Fruit fly (Drosophila melanogaster) whole organism, embryonic: ENCODE data around the gene CG10348.

Source experiments
- Abd-B ChIP-seq: fragments of 200-800 bp; sonication (Bioruptor generic); optimal IDR thresholded peaks from 2 replicates; lab custom pipeline; 2018; ENCODE audit warnings: missing biosample characterization, mild to moderate bottlenecking, missing genetic modification characterization, moderate library complexity
- Awh ChIP-seq: fragments of 200-800 bp; sonication (Bioruptor generic); IDR thresholded peaks from 2 replicates; pipeline ENCODE4, ENCODE4 v1.3.6; 2022; ENCODE audit warnings: missing biosample characterization, missing genetic modification characterization
- Bgb ChIP-seq: fragments of 200-800 bp; sonication (Bioruptor generic); IDR thresholded peaks from 2 replicates; pipeline ENCODE4 v1.3.6; 2022; ENCODE audit warnings: missing biosample characterization, missing genetic modification characterization; ENCODE audit not compliant: partially characterized antibody
- CG11560 ChIP-seq: fragments of 200-800 bp; sonication (Bioruptor generic); IDR thresholded peaks from 3 replicates; pipeline ENCODE4 v1.3.6; 2022; ENCODE audit warnings: missing biosample characterization, missing genetic modification characterization
- CG14441 ChIP-seq: fragments of 200-800 bp; sonication (Bioruptor generic); IDR thresholded peaks from 2 replicates; pipeline ENCODE4 v1.3.6; 2022; ENCODE audit warnings: missing biosample characterization, missing genetic modification characterization
- CG17385 ChIP-seq: fragments of 200-800 bp; sonication (Bioruptor generic); optimal IDR thresholded peaks from 3 replicates; lab custom pipeline; 2018; ENCODE audit warnings: missing biosample characterization, mild to moderate bottlenecking, missing genetic modification characterization
- CG17802 ChIP-seq: fragments of 200-800 bp; sonication (Bioruptor generic); optimal IDR thresholded peaks from 2 replicates; lab custom pipeline; 2018; ENCODE audit warnings: missing biosample characterization, mild to moderate bottlenecking, missing genetic modification characterization, moderate library complexity
- CG2199 ChIP-seq: fragments of 200-800 bp; sonication (Bioruptor generic); IDR thresholded peaks from 3 replicates; pipeline ENCODE4 v1.3.6; 2022; ENCODE audit warnings: missing biosample characterization, missing genetic modification characterization
- CG3847 ChIP-seq: fragments of 200-800 bp; sonication (Bioruptor generic); IDR thresholded peaks from 2 replicates; pipeline ENCODE4 v1.3.6; 2022; ENCODE audit warnings: missing biosample characterization, missing genetic modification characterization
- CG42726 ChIP-seq: fragments of 200-800 bp; sonication (Bioruptor generic); IDR thresholded peaks from 2 replicates; pipeline ENCODE4 v1.3.6; 2022; ENCODE audit warnings: missing biosample characterization, missing genetic modification characterization; ENCODE audit not compliant: partially characterized antibody
- CG6791 ChIP-seq: fragments of 200-800 bp; sonication (Bioruptor generic); IDR thresholded peaks from 3 replicates; pipeline ENCODE4 v1.3.6; 2022; ENCODE audit warnings: missing biosample characterization, missing genetic modification characterization; ENCODE audit not compliant: partially characterized antibody
- CG7839 ChIP-seq: fragments of 200-800 bp; sonication (Bioruptor generic); optimal IDR thresholded peaks from 3 replicates; lab custom pipeline; 2018; ENCODE audit warnings: missing biosample characterization, mild to moderate bottlenecking, missing genetic modification characterization, moderate library complexity
- CG7987 ChIP-seq: fragments of 200-800 bp; sonication (Bioruptor generic); optimal IDR thresholded peaks from 2 replicates; lab custom pipeline; 2018; ENCODE audit warnings: missing biosample characterization, mild to moderate bottlenecking, missing genetic modification characterization, moderate library complexity
- CG8388 ChIP-seq: fragments of 200-800 bp; sonication (Bioruptor generic); optimal IDR thresholded peaks from 2 replicates; lab custom pipeline; 2019; ENCODE audit warnings: missing biosample characterization, mild to moderate bottlenecking, missing genetic modification characterization, moderate library complexity
- CG9817 ChIP-seq: fragments of 200-800 bp; sonication (Bioruptor generic); optimal IDR thresholded peaks from 2 replicates; lab custom pipeline; 2018; ENCODE audit warnings: missing biosample characterization, mild to moderate bottlenecking, missing genetic modification characterization, moderate library complexity
- CTCF ChIP-seq: fragments of 200-800 bp; sonication (Bioruptor generic); optimal IDR thresholded peaks from 2 replicates; lab custom pipeline; 2017; ENCODE audit warnings: missing biosample characterization, mild to moderate bottlenecking, missing genetic modification characterization, moderate library complexity
- Dek ChIP-seq: fragments of 200-800 bp; sonication (Bioruptor generic); optimal IDR thresholded peaks from 3 replicates; lab custom pipeline; 2019; ENCODE audit warnings: missing biosample characterization, mild to moderate bottlenecking, missing genetic modification characterization, moderate library complexity
- Ets65A ChIP-seq: fragments of 200-800 bp; sonication (Bioruptor generic); peaks from one replicate; lab custom pipeline; 2016; ENCODE audit warnings: missing biosample characterization, missing genetic modification characterization
- Lhr ChIP-seq: fragments of 200-800 bp; sonication (Bioruptor generic); optimal IDR thresholded peaks from 3 replicates; lab custom pipeline; 2017; ENCODE audit warnings: mild to moderate bottlenecking, missing biosample characterization, missing genetic modification reagents, missing genetic modification characterization
- MBD-R2 ChIP-seq: fragments of 200-800 bp; sonication (Bioruptor generic); IDR thresholded peaks from 2 replicates; pipeline ENCODE4 v1.3.6; 2022; ENCODE audit warnings: missing biosample characterization, missing genetic modification characterization
- Med ChIP-seq: fragments of 200-800 bp; sonication (Bioruptor generic); peaks from one replicate; lab custom pipeline; 2016; ENCODE audit warnings: missing biosample characterization, missing genetic modification characterization, mild to moderate bottlenecking, inconsistent platforms, moderate library complexity
- NFAT ChIP-seq: fragments of 200-800 bp; sonication (Bioruptor generic); IDR thresholded peaks from 2 replicates; pipeline ENCODE4 v1.3.6; 2022; ENCODE audit warnings: missing biosample characterization, missing genetic modification characterization
- Nf-YB ChIP-seq: fragments of 200-800 bp; sonication (Bioruptor generic); optimal IDR thresholded peaks from 3 replicates; lab custom pipeline; 2019; ENCODE audit warnings: missing biosample characterization, mild to moderate bottlenecking, missing genetic modification characterization, moderate library complexity
- Ptx1 ChIP-seq: fragments of 200-800 bp; sonication (Bioruptor generic); IDR thresholded peaks from 2 replicates; pipeline ENCODE4 v1.3.6; 2022; ENCODE audit warnings: missing biosample characterization, missing genetic modification characterization
- Xbp1 ChIP-seq: fragments of 200-800 bp; sonication (Bioruptor generic); optimal IDR thresholded peaks from 3 replicates; lab custom pipeline; 2016; ENCODE audit warnings: missing biosample characterization, mild to moderate bottlenecking, missing genetic modification characterization
- amos ChIP-seq: fragments of 200-800 bp; sonication (Bioruptor generic); IDR thresholded peaks from 2 replicates; pipeline ENCODE4 v1.3.6; 2022; ENCODE audit warnings: missing biosample characterization, missing genetic modification characterization; ENCODE audit not compliant: partially characterized antibody
- ash1 ChIP-seq: fragments of 200-800 bp; sonication (Bioruptor generic); optimal IDR thresholded peaks from 2 replicates; lab custom pipeline; 2018; ENCODE audit warnings: missing biosample characterization, mild to moderate bottlenecking, missing genetic modification characterization
- cg ChIP-seq: fragments of 200-800 bp; sonication (Bioruptor generic); optimal IDR thresholded peaks from 3 replicates; lab custom pipeline; 2019; ENCODE audit warnings: missing biosample characterization, mild to moderate bottlenecking, missing genetic modification characterization, moderate library complexity
- ewg ChIP-seq: fragments of 200-800 bp; sonication (Bioruptor generic); optimal IDR thresholded peaks from 3 replicates; lab custom pipeline; 2017; ENCODE audit warnings: mild to moderate bottlenecking, missing biosample characterization, missing genetic modification reagents, missing genetic modification characterization
- hb ChIP-seq: fragments of 200-800 bp; sonication (Bioruptor generic); IDR thresholded peaks from 3 replicates; pipeline ENCODE4 v1.3.6; 2022; ENCODE audit warnings: missing biosample characterization, missing genetic modification characterization; ENCODE audit not compliant: partially characterized antibody
- ind ChIP-seq: fragments of 200-800 bp; sonication (Bioruptor generic); optimal IDR thresholded peaks from 3 replicates; lab custom pipeline; 2016; ENCODE audit warnings: missing biosample characterization, missing genetic modification characterization
- kah ChIP-seq: fragments of 200-800 bp; sonication (Bioruptor generic); optimal IDR thresholded peaks from 2 replicates; lab custom pipeline; 2018; ENCODE audit warnings: missing biosample characterization, mild to moderate bottlenecking, missing genetic modification characterization
- knrl ChIP-seq: fragments of 200-800 bp; sonication (Bioruptor generic); IDR thresholded peaks from 3 replicates; pipeline ENCODE4 v1.3.6; 2022; ENCODE audit warnings: missing biosample characterization, missing genetic modification characterization; ENCODE audit not compliant: partially characterized antibody
- nmo ChIP-seq: fragments of 200-800 bp; sonication (Bioruptor generic); optimal IDR thresholded peaks from 2 replicates; lab custom pipeline; 2018; ENCODE audit warnings: missing biosample characterization, mild to moderate bottlenecking, missing genetic modification characterization, moderate library complexity
- otp ChIP-seq: fragments of 200-800 bp; sonication (Bioruptor generic); IDR thresholded peaks from 3 replicates; pipeline ENCODE4, ENCODE4 v1.3.6; 2022; ENCODE audit warnings: missing biosample characterization, missing genetic modification characterization
- peb ChIP-seq: fragments of 200-800 bp; sonication (Bioruptor generic); IDR thresholded peaks from 2 replicates; pipeline ENCODE4 v1.3.6; 2022; ENCODE audit warnings: missing biosample characterization, missing genetic modification characterization
- phol ChIP-seq: fragments of 200-800 bp; sonication (Bioruptor generic); optimal IDR thresholded peaks from 3 replicates; lab custom pipeline; 2018; ENCODE audit warnings: missing biosample characterization, mild to moderate bottlenecking, missing genetic modification characterization, moderate library complexity
- pita ChIP-seq: fragments of 200-800 bp; sonication (Bioruptor generic); optimal IDR thresholded peaks from 2 replicates; lab custom pipeline; 2017; ENCODE audit warnings: missing biosample characterization, mild to moderate bottlenecking, missing genetic modification characterization
- ro ChIP-seq: fragments of 200-800 bp; sonication (Bioruptor generic); IDR thresholded peaks from 2 replicates; pipeline ENCODE4 v1.3.6; 2022; ENCODE audit warnings: missing biosample characterization, missing genetic modification characterization
- run ChIP-seq: fragments of 200-800 bp; sonication (Bioruptor generic); optimal IDR thresholded peaks from 3 replicates; lab custom pipeline; 2018; ENCODE audit warnings: missing biosample characterization, mild to moderate bottlenecking, missing genetic modification characterization
- salm ChIP-seq: fragments of 200-800 bp; sonication (Bioruptor generic); optimal IDR thresholded peaks from 2 replicates; lab custom pipeline; 2018; ENCODE audit warnings: missing biosample characterization, mild to moderate bottlenecking, missing genetic modification characterization
- sens ChIP-seq: fragments of 200-800 bp; sonication (Bioruptor generic); peaks from one replicate; lab custom pipeline; 2016; ENCODE audit warnings: missing biosample characterization, missing genetic modification characterization
- slbo ChIP-seq: fragments of 200-800 bp; sonication (Bioruptor generic); IDR thresholded peaks from 2 replicates; pipeline ENCODE4 v1.3.6; 2022; ENCODE audit warnings: missing biosample characterization, missing genetic modification characterization
- slou ChIP-seq: fragments of 200-800 bp; sonication (Bioruptor generic); optimal IDR thresholded peaks from 3 replicates; lab custom pipeline; 2016; ENCODE audit warnings: missing biosample characterization, missing genetic modification characterization
- stc ChIP-seq: fragments of 200-800 bp; sonication (Bioruptor generic); IDR thresholded peaks from 2 replicates; pipeline ENCODE4 v1.3.6; 2022; ENCODE audit warnings: missing biosample characterization, missing genetic modification characterization
- stwl ChIP-seq: fragments of 200-800 bp; sonication (Bioruptor generic); optimal IDR thresholded peaks from 3 replicates; lab custom pipeline; 2018; ENCODE audit warnings: missing biosample characterization, mild to moderate bottlenecking, missing genetic modification characterization, moderate library complexity
- tll ChIP-seq, 2 experiments: fragments of 200-800 bp in 1 of 2; fragments of >200 bp in 1 of 2; sonication (Bioruptor generic) in 1 of 2; optimal IDR thresholded peaks; 2 replicates each; lab custom pipeline; 2017 to 2019; ENCODE audit warnings: missing biosample characterization in 2 of 2, missing genetic modification characterization in 2 of 2, mild to moderate bottlenecking in 1 of 2, moderate library complexity in 1 of 2
- trem ChIP-seq: fragments of 200-800 bp; optimal IDR thresholded peaks from 3 replicates; lab custom pipeline; 2019; ENCODE audit warnings: missing biosample characterization, mild to moderate bottlenecking, missing genetic modification characterization, moderate library complexity
- zen ChIP-seq: fragments of 200-800 bp; sonication (Bioruptor generic); optimal IDR thresholded peaks from 3 replicates; lab custom pipeline; 2018; ENCODE audit warnings: missing biosample characterization, mild to moderate bottlenecking, missing genetic modification characterization, moderate library complexity

Gene CG10348

dm6 chr2L:18777442-18777841, 45.1 kb upstream of the CG10348 start (continued):
- TF ChIP-seq ewg (GFP tag; lab: Kevin White, UChicago) (no peak), salm (tag; lab: Kevin White, UChicago) (no peak), peb (no peak), CG14441 (GFP tag; lab: Robert Waterston, UW) (no peak), CG11560 (no peak), cg (GFP tag; lab: Kevin White, UChicago) (peak; percentile 70), CG7987 (GFP tag; lab: Kevin White, UChicago) (no peak), Nf-YB (GFP tag; lab: Kevin White, UChicago) (peak; percentile 19), stc (no peak), ash1 (no peak), Ptx1 (no peak), CG8388 (GFP tag; lab: Kevin White, UChicago) (no peak), CG2199 (GFP tag; lab: Robert Waterston, UW) (0 out of 3 replicates have a peak, but pooled peaks have one; percentile 26)
- TF ChIP-seq, all 482 proteins: peak for 10

- peak; percentile 51 for TF ChIP-seq Bgb (GFP tag; lab: Robert Waterston, UW)
- peak; percentile 1 for TF ChIP-seq Xbp1 (GFP tag; lab: Kevin White, UChicago)
- peak; percentile 52 for TF ChIP-seq stwl
- peak; percentile 21; the same call in 1 of the 2 replicates for TF ChIP-seq slbo
- TF ChIP-seq kah (GFP tag; lab: Kevin White, UChicago): no peak
- peak; percentile 76; the same call in 2 of the 3 replicates for TF ChIP-seq CG2199 (GFP tag; lab: Robert Waterston, UW)
- TF ChIP-seq ind (GFP tag; lab: Kevin White, UChicago): no peak
- no peak for TF ChIP-seq CG17802 (tag; lab: Kevin White, UChicago)
- 0 out of 3 replicates have a peak, but pooled peaks have one; percentile 24 for TF ChIP-seq hb (GFP tag; lab: Robert Waterston, UW)
- TF ChIP-seq zen (tag; lab: Kevin White, UChicago): peak; percentile 75
- no peak for TF ChIP-seq MBD-R2 (GFP tag; lab: Robert Waterston, UW)
- TF ChIP-seq Awh (GFP tag; lab: Robert Waterston, UW): no peak
- peak; percentile 25 for TF ChIP-seq trem (tag; lab: Kevin White, UChicago)
- peak; percentile 2 for TF ChIP-seq CG9817 (tag; lab: Kevin White, UChicago)
- no peak for TF ChIP-seq CG17385 (GFP tag; lab: Kevin White, UChicago)
- peak; percentile 22 for TF ChIP-seq Dek (tag; lab: Kevin White, UChicago)
- peak; percentile 6 for TF ChIP-seq slou (GFP tag; lab: Kevin White, UChicago)
- TF ChIP-seq CG7839: peak; percentile 23
- TF ChIP-seq Lhr: peak; percentile 30
- TF ChIP-seq tll (GFP tag; optimal IDR thresholded peaks at IDR 0.05; lab: Kevin White, UChicago): no peak
- peak; percentile 4 for TF ChIP-seq phol (tag; lab: Kevin White, UChicago)
- peak; percentile 8 for TF ChIP-seq nmo
- no peak for TF ChIP-seq ro
- peak; percentile 27 for TF ChIP-seq Abd-B (GFP tag; lab: Kevin White, UChicago)
- TF ChIP-seq Ets65A (GFP tag; lab: Kevin White, UChicago): peak; percentile 2
- TF ChIP-seq CG6791: no peak
- TF ChIP-seq sens (GFP tag; lab: Kevin White, UChicago): peak; percentile 9
- TF ChIP-seq otp (GFP tag; lab: Robert Waterston, UW): 0 out of 3 replicates have a peak, but pooled peaks have one; percentile 21
- peak; percentile 19; the same call in 1 of the 2 replicates for TF ChIP-seq NFAT (GFP tag; lab: Robert Waterston, UW)
- peak; percentile 67; the same call in 1 of the 2 replicates for TF ChIP-seq CG42726 (GFP tag; lab: Robert Waterston, UW)
- TF ChIP-seq knrl (GFP tag; lab: Robert Waterston, UW): peak; percentile 56; the same call in 2 of the 3 replicates
- peak; percentile 61; the same call in 1 of the 2 replicates for TF ChIP-seq amos (GFP tag; lab: Robert Waterston, UW)
- peak; percentile 71 for TF ChIP-seq pita (GFP tag; lab: Kevin White, UChicago)
- TF ChIP-seq run (tag; lab: Kevin White, UChicago): no peak
- TF ChIP-seq Med (GFP tag; lab: Kevin White, UChicago): peak; percentile 58
- TF ChIP-seq CG3847 (GFP tag; lab: Robert Waterston, UW): peak; percentile 14; the same call in 1 of the 2 replicates
- peak; percentile 94 for TF ChIP-seq CTCF
These were observed 44.2 kb upstream of the CG10348 start for dm6 chr2L:18776559-18776958.
